Fruit fly (Drosophila melanogaster): ENCODE measurements around the gene CG6149.

CG6149 gene

dm6 chr3L:11465371-11465914 lies 30.2 kb upstream of the CG6149 start, which contains the start of gene Fum3:
Fum3 (minus strand) TSS chr3L:11465864.
- no peak for TF ChIP-seq cyc (GFP tag; optimal IDR thresholded peaks at IDR 0.05)
- TF ChIP-seq svp (GFP tag) = peak; percentile 48
- no peak for TF ChIP-seq Hr4 (GFP tag; optimal IDR thresholded peaks at IDR 0.05)

- TF ChIP-seq CG15336 (GFP tag; IDR thresholded peaks at IDR 0.05) (no peak), fd85E (GFP tag; optimal IDR thresholded peaks at IDR 0.05) (no peak), Hr38 (GFP tag; optimal IDR thresholded peaks at IDR 0.05) (no peak), CG11902 (GFP tag; optimal IDR thresholded peaks at IDR 0.05) (no peak), salr (GFP tag; optimal IDR thresholded peaks at IDR 0.05) (no peak), eg (GFP tag; IDR thresholded peaks at IDR 0.05) (no peak), fd59A (GFP tag; optimal IDR thresholded peaks at IDR 0.05) (no peak), Gug (GFP tag; IDR thresholded peaks at IDR 0.05) (no peak), dac (GFP tag; optimal IDR thresholded peaks at IDR 0.05) (no peak)
Measured at dm6 chr3L:11458370-11458769, 23.1 kb upstream of the CG6149 start, which contains the start of the genes CG12289 and CG7551. CG12289 (minus strand) TSS chr3L:11458470. CG7551 (plus strand) TSS chr3L:11458490.

- TF ChIP-seq CG7368 (GFP tag; optimal IDR thresholded peaks at IDR 0.05) (no peak), CG1621 (tag; optimal IDR thresholded peaks at IDR 0.05) (peak; percentile 13), pdm3 (GFP tag; optimal IDR thresholded peaks at IDR 0.05) (no peak), svp (GFP tag) (peak; percentile 44), Hr38 (GFP tag; optimal IDR thresholded peaks at IDR 0.05) (no peak), ss (GFP tag; optimal IDR thresholded peaks at IDR 0.05) (peak in 1 of 2 experiments; percentile 13), CG11902 (GFP tag; optimal IDR thresholded peaks at IDR 0.05) (no peak), Eip78C (GFP tag) (peak; percentile 62)
Measured at dm6 chr3L:11454461-11454860, 19.2 kb upstream of the CG6149 start.

- no peak for TF ChIP-seq Hr39 (GFP tag; optimal IDR thresholded peaks at IDR 0.05)
- no peak for TF ChIP-seq CG6163 (GFP tag; IDR thresholded peaks at IDR 0.05)
- no peak for TF ChIP-seq cyc (GFP tag; optimal IDR thresholded peaks at IDR 0.05)
- TF ChIP-seq CG6808 (GFP tag; optimal IDR thresholded peaks at IDR 0.05) = no peak
- TF ChIP-seq CG15336 (GFP tag; IDR thresholded peaks at IDR 0.05) = no peak
- TF ChIP-seq dsx (GFP tag; optimal IDR thresholded peaks at IDR 0.05; ENCODE audit: poor library complexity, severe bottlenecking) = peak; percentile 18
- TF ChIP-seq OdsH (GFP tag; optimal IDR thresholded peaks at IDR 0.05) = no peak
- TF ChIP-seq CG6854 (GFP tag; optimal IDR thresholded peaks at IDR 0.05) = no peak
- TF ChIP-seq Met (GFP tag; optimal IDR thresholded peaks at IDR 0.05) = no peak
- TF ChIP-seq CG32006 (GFP tag; optimal IDR thresholded peaks at IDR 0.05) = peak; percentile 8
- no peak for TF ChIP-seq Gug (GFP tag; IDR thresholded peaks at IDR 0.05)
- peak; percentile 21 for TF ChIP-seq achi (GFP tag; optimal IDR thresholded peaks at IDR 0.05)
- TF ChIP-seq Ets21C (GFP tag; optimal IDR thresholded peaks at IDR 0.05) = no peak
- no peak for TF ChIP-seq Hr4 (GFP tag; optimal IDR thresholded peaks at IDR 0.05)
- TF ChIP-seq Smox (GFP tag; optimal IDR thresholded peaks at IDR 0.05) = no peak
- TF ChIP-seq Sox15 (GFP tag; optimal IDR thresholded peaks at IDR 0.05) = no peak
- no peak for TF ChIP-seq CG31627 (GFP tag; optimal IDR thresholded peaks at IDR 0.05)
- TF ChIP-seq ss (GFP tag; optimal IDR thresholded peaks at IDR 0.05) = peak in 1 of 2 experiments; percentile 8
- TF ChIP-seq Ets96B (tag; optimal IDR thresholded peaks at IDR 0.05) = peak; percentile 44
- no peak for TF ChIP-seq CG16779 (tag; optimal IDR thresholded peaks at IDR 0.05)
- no peak for TF ChIP-seq fkh (GFP tag; optimal IDR thresholded peaks at IDR 0.05)
- TF ChIP-seq acj6 (GFP tag; optimal IDR thresholded peaks at IDR 0.05) = peak; percentile 23
- TF ChIP-seq Eip93F (GFP tag; optimal IDR thresholded peaks at IDR 0.05) = no peak
- no peak for TF ChIP-seq CG8119 (GFP tag; IDR thresholded peaks at IDR 0.05)
- TF ChIP-seq Blimp-1 (GFP tag; optimal IDR thresholded peaks at IDR 0.05) = no peak
- no peak for TF ChIP-seq Hr38 (GFP tag; optimal IDR thresholded peaks at IDR 0.05)
- no peak for TF ChIP-seq pdm3 (GFP tag; optimal IDR thresholded peaks at IDR 0.05)
- TF ChIP-seq Sox102F (GFP tag; optimal IDR thresholded peaks at IDR 0.05) = no peak
- TF ChIP-seq fd85E (GFP tag; optimal IDR thresholded peaks at IDR 0.05) = no peak
- no peak for TF ChIP-seq Eip75B (GFP tag; optimal IDR thresholded peaks at IDR 0.05)
- no peak for TF ChIP-seq CG8319 (GFP tag; optimal IDR thresholded peaks at IDR 0.05)
- no peak for TF ChIP-seq CG34406 (GFP tag; optimal IDR thresholded peaks at IDR 0.05)
- no peak for TF ChIP-seq CG11902 (GFP tag; optimal IDR thresholded peaks at IDR 0.05)
- TF ChIP-seq vri (GFP tag; optimal IDR thresholded peaks at IDR 0.05) = no peak
- no peak for TF ChIP-seq fd59A (GFP tag; optimal IDR thresholded peaks at IDR 0.05)
- TF ChIP-seq CG9139 (GFP tag; optimal IDR thresholded peaks at IDR 0.05) = no peak
- no peak for TF ChIP-seq CG11294 (GFP tag; IDR thresholded peaks at IDR 0.05)
Measured at dm6 chr3L:11450535-11450934, 15.3 kb upstream of the CG6149 start.

Measured in whole organism, prepupa.